Worm (Caenorhabditis elegans) whole organism, dauer: ENCODE results near the gene ZK1037.6.
"Not testable (repeated sequence)": the region's sequence is repeated elsewhere in the genome, so short reads cannot be mapped to it uniquely, and the experiment has no call there.

ENCODE experiments used
- unc-62 ChIP-seq: sonication (generic microtip); optimal IDR thresholded peaks from 2 replicates; lab custom pipeline; 2017; ENCODE audit warnings: missing biosample characterization, missing genetic modification reagents, missing genetic modification characterization

The ZK1037.6 gene

DNA sequence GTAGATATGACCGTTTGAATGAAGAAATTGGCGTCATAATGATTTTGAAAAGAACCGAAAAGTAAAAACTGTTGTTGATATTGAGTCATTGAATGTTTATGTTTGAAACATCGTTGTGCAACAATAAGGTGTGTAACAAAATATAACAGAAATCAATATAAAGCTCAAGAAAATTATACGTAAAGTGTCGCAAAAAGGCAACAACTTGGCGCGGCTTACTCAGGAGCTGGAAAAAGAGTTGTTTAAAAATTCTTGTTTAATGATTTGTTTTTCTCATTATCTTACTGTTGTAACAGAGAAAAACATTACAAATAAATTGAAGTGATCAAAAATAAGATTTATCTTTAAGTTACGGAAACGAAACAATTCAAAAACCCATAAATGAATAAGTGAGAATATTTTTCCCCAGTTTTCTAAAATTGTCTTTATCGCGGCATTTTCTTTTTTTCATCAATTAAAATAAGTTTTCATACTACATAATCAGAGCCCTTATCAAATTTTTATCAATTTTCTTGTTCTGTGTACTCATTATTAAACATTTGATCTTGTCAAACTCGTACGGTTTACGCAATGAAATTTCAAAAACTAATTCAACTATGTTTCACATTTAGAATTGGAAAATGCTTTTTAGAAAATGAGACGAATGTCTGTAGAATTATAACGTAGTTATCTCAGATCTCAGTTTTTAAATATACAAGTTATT lies at the start of gene ZK1037.6:
ZK1037.6 (minus strand) TSS at position 51 of the 703 bp plus-strand sequence.
- no peak for TF ChIP-seq unc-62 (GFP tag; lab: Kevin White, UChicago)

DNA sequence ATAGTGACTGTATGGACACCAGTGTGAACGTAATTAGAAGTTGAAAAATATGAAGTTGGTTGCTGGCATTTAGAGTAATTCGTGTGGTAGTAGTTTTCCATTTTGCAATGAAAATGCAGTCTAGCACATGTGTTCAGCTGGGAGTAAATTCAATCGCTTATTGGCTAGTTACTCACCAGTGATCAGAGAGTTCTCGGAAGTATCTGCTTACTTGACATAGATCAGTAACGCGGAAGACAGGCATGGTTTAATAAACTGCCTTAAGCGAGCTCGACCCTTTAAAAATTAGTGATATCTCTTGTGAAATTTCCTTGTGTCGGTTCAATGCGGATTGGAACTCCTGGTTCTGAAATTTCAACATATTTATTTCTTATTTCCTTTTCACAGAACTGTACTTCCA lies 48.6 kb upstream of the ZK1037.6 start, which contains the start of gene srh-52:
srh-52 (minus strand) TSS at position 101 of the 400 bp plus-strand sequence.
- no peak for TF ChIP-seq unc-62 (GFP tag; lab: Kevin White, UChicago)

DNA sequence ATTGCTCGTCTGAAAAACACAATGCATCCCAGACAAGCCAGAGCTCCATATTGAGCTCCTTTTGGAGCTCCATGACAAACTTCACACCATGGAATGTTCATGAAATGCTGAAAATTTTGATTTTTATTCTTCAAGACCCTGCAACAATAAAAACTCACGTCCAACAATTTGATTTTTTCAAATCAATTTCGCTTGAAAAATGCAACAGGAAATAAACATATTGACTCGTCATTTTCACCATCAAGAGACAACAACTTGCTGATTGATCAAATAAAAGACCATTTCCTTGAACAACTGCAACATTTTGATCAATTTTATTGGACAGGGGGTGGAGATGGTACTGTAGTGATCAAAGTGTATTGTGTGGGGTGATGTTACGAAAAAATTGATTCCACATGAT lies 42.1 kb upstream of the ZK1037.6 start, which contains the start of gene nhr-269:
nhr-269 (minus strand) TSS at position 101 of the 400 bp plus-strand sequence.
- no peak for TF ChIP-seq unc-62 (GFP tag; lab: Kevin White, UChicago)

DNA sequence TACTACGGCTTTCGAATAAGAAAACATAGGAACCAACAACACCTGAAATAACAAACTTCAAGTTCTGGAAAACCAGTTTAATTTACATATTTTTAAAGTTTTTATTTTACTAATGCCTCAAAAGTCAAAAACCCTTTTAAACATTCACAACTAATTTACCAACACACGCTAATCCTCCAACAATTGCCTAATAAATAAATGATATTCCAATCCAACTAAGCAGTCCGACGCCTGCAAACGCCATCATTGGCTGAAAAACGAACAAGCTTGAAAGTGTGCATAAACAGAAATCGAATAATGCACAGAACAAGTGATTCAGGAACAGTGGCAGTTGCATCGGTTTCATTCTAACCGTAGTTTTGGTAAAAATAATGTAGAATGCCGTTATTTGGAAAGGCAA lies 40.2 kb upstream of the ZK1037.6 start:
- TF ChIP-seq unc-62 (GFP tag; lab: Kevin White, UChicago), result no peak

DNA sequence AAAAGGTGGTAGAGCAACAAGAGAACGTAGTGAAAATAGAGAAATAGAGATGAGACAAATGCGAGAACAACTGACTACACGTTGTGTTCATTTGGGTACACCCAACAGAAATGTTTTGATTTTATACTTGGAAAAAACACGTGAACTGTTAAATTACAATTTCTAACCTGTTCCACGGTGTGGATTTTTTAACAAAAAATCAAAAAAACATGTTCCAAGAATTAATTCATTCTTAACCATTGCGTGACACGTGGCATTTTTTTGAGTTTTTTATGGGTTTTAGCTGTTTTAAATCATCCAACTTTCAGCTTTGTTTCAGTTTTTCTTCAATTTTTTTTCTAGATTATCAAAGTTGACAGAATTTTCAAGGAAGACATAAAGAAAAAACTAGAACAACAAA lies 33.8 kb upstream of the ZK1037.6 start, which contains the start of gene ech-1.1:
ech-1.1 (minus strand) TSS at position 101 of the 400 bp plus-strand sequence.
- not testable (repeated sequence) for TF ChIP-seq unc-62 (GFP tag; lab: Kevin White, UChicago)

DNA sequence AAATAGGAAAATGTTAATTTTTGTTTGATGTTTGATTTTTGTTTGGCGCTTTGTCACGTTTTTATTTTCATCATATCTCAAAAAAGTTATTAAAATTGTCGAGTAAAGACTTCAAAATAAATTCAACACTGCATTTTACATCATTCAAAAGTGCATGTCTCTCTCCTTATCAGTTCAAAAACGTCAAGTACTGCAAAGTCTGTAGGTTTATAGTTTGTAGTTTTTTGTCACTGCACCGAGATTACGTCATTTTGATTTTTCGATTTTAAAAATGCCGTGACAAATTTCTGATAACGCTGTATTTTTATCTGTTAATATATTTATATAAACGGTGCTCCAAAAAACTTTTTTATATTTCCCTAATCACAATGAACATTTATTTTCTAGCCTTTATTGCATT lies 27.1 kb upstream of the ZK1037.6 start, which contains the start of gene C29F3.7:
C29F3.7 (plus strand) TSS at position 254 of the 400 bp plus-strand sequence.
- TF ChIP-seq unc-62 (GFP tag; lab: Kevin White, UChicago), result no peak

DNA sequence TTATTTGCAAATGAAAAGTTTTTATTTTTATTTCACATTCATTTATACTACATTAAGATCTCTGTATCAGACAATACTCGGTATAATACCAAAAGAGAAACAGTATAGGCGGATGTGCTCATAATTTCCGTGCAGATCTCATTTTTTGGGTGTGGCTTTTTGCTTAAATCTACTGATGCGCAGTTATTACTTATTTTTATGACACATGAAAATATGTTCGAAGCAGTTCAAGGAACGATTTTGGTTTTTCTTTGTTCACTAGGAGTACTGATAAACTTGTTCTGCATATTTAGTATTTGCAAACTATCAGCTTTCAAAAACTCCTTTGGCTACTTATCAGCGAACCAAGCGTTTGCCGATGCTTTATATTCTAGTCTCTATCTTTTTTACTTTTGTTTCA lies 24.8 kb upstream of the ZK1037.6 start, which contains the start of gene srx-58:
srx-58 (plus strand) TSS at position 301 of the 400 bp plus-strand sequence.
- no peak for TF ChIP-seq unc-62 (GFP tag; lab: Kevin White, UChicago)

DNA sequence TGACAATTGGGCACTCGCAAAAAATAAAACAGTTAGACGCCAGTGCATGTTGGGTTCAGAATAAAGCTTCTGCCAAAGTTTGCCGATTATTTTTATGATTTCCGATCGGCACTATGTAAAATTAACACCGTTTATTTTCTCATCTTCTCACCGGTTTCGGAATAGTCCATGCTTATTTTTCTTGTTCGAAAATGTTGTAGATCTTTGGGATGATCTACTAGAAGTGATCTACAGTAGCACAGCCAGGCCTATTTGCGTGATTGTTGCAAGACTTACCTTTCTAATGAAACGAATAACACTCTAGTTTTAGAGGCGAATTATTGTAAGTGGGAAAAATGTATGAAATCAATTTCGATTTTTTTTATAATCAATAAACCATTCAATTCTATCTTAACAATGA lies 23.0 kb upstream of the ZK1037.6 start, which contains the start of gene clec-231:
clec-231 (minus strand) TSS at position 101 of the 400 bp plus-strand sequence.
- no peak for TF ChIP-seq unc-62 (GFP tag; lab: Kevin White, UChicago)

DNA sequence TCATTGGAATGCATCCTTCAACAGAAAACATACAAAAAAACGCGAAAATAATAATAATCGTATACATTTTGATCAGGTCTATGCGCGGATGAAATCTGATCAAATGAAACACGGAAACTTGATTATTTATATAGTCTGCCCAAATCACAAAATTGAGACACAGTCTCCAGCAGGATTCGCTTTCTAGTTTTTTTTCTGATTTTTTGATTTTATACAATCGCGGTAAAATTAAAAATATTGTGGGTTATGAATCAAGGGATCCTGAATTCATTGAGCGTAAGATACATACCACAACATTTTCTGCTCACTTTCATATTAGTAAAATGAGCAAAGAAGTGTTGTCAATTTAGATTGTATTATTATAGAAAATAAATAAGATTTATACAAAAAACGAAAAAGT lies 21.4 kb upstream of the ZK1037.6 start, which contains the start of gene clec-230:
clec-230 (minus strand) TSS at position 101 of the 400 bp plus-strand sequence.
- no peak for TF ChIP-seq unc-62 (GFP tag; lab: Kevin White, UChicago)

DNA sequence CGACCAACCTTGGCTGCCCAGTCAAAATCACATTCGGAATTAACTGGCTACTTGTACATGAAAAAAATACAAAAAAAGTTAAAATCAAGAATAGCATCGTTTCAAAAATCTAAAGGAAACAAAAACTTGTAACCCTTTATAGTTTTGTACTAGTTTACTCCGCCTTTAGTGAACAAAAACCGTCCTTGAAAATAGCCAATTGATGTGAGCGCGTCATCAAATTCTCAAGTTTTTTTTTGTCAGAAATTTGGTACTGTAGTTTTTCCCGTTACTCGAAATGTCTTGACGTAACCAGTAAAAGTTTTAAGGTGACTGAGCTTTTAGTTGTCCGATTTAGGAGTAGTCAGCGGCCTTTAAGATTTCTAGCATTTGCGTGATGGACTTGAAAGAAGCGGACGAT lies 19.7 kb upstream of the ZK1037.6 start, which contains the start of gene C29F3.3:
C29F3.3 (minus strand) TSS at position 101 of the 400 bp plus-strand sequence.
- no peak for TF ChIP-seq unc-62 (GFP tag; lab: Kevin White, UChicago)

DNA sequence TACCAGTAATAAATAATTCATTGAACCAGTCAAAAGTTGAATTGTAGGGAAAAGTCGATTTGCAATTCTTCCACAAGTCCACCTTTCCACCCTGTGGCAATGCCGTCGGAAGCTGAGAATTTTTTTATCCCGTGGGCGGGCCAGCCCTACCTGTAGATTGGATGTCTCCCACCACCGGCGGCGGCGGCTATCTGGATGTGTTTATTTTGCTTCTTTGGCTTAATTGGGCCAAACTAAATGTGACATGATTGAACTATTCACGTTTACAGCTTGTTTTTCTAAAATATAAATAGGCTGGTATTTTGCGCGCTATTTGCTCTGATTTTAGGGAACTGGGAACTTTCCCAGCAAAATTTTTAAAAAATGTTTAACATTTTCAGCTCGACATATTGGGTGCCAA lies 16.9 kb upstream of the ZK1037.6 start, which contains the start of gene wrt-8:
wrt-8 (minus strand) TSS at position 101 of the 400 bp plus-strand sequence.
- TF ChIP-seq unc-62 (GFP tag; lab: Kevin White, UChicago), result no peak

DNA sequence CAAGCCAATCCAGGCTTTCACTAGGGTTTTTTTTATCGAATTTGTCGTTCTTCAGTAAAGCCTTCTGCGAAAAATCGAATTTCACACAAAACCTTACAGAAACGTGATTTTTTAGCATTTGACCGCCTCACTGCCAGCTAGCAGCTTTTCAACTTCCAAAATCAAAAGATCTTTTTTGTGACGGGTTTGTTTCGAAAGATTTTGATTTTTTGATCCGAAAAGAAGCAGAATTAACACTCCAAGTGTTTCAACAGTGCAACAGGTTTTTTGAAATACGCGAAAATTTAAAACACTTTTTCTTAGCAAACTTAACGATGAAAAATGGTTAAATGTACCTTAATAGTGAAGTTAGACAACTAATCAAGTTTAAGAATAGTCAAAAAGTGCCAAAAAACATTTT lies 13.8 kb upstream of the ZK1037.6 start, which contains the start of gene clec-229:
clec-229 (minus strand) TSS at position 101 of the 400 bp plus-strand sequence.
- TF ChIP-seq unc-62 (GFP tag; lab: Kevin White, UChicago), result no peak

DNA sequence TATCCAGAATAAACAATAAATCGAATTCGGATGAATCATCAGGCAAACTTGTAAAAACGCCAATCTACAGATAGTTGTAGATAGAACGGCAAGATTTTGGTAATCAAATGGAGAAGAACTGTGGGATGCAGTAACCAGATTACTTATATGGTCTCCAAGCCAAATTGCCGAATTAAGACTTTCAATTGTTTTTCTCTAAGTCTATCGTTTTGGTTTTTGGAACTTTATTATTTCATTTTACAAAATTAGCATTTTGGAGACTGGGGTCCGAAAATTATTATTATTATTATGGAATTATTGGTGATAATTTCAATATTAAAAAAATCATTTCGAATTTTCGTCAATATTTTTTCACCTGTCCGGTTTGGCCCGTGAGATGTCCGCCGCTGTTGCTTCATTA lies 11.8 kb upstream of the ZK1037.6 start, which contains the start of gene clec-228:
clec-228 (minus strand) TSS at position 101 of the 400 bp plus-strand sequence.
- no peak for TF ChIP-seq unc-62 (GFP tag; lab: Kevin White, UChicago)

DNA sequence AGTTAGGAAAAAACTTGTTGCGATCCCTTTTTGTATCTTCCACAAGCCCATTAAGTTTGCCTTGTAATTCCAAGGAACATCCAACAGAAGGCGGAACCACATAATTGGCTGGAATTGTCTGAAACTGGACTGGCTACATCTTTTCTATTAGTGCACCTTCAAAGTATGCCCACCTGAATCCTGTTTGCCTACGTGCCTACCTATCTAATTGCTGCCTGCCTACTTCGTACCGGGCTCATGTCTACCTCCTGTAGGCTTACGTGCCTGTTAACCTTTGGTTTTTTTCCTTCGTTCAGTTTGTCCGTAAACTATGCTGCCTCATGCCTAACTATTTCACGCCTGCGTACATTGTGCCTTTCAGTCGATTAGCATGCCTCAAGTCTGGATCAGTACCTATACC lies 9.8 kb upstream of the ZK1037.6 start, which contains the start of gene wrt-7:
wrt-7 (minus strand) TSS at position 101 of the 400 bp plus-strand sequence.
- TF ChIP-seq unc-62 (GFP tag; lab: Kevin White, UChicago), result no peak

DNA sequence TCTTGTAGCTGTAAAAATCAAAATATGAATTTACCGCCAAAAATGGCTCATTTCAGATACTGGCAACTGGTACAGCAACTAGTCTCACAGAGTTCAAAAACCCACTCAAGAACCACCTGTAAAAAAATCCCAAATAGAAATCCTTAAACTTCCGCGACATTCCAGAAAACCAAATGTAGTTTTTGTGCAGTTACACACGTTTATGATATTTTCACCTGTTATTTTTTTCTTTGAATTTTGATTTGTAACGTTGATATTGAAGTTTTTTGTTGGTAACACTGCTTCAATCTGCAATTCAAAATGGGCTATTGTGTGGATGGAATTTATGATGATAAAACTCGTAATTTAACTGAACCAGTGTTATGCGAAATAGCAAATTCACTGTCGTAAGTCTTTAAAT lies 5.3 kb upstream of the ZK1037.6 start, which contains the start of gene srw-113:
srw-113 (plus strand) TSS at position 301 of the 400 bp plus-strand sequence.
- TF ChIP-seq unc-62 (GFP tag; lab: Kevin White, UChicago), result no peak

DNA sequence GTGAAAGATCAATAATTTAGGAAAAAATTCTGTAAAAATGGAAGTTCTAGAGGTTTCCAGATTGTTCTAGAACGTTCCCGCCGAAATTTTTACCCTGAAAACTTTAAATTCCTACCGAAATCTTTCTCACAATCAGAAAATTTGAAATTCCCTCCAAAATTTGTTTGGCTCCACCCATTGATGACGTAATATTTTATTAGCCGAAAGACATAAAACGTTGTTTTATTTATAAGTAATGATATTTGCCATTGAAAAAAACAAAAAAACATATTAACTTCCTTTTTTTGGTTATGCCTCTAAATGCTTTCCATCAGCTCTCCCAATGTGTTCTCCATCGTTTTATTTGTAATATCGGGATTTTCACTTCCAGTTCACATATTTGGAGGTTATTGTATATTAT lies 2.7 kb upstream of the ZK1037.6 start, which contains the start of gene srh-295:
srh-295 (plus strand) TSS at position 301 of the 400 bp plus-strand sequence.
- no peak for TF ChIP-seq unc-62 (GFP tag; lab: Kevin White, UChicago)
